Worm (Caenorhabditis elegans): ENCODE measurements around the gene scl-8.

- peak in 3 of 6 experiments; percentile 66 to 82 (median 66) for TF ChIP-seq elt-3 (tag; optimal IDR thresholded peaks at IDR 0.05)
- TF ChIP-seq pqm-1 (tag; optimal IDR thresholded peaks at IDR 0.05), result no peak
- TF ChIP-seq ceh-63 (GFP tag; optimal IDR thresholded peaks at IDR 0.05), result no peak
Measured at ce11 chrIV:13110876-13111275, 39.3 kb downstream of the scl-8 start.
